Worm (Caenorhabditis elegans) whole organism, L4/young adult: ENCODE measurements around the gene F59G1.8.

Source experiments
- W03F9.2 ChIP-seq: fragments of 150-350 bp; optimal IDR thresholded peaks from 2 replicates; lab custom pipeline; 2014; ENCODE audit warnings: missing biosample characterization, missing genetic modification characterization
- dao-5 ChIP-seq: sonication (generic microtip); optimal IDR thresholded peaks from 2 replicates; lab custom pipeline; 2016; ENCODE audit warnings: missing genotype, missing genetic modification characterization, moderate library complexity, missing compliant biosample characterization
- him-1 ChIP-seq: sonication (generic microtip); optimal IDR thresholded peaks from 2 replicates; lab custom pipeline; 2016; ENCODE audit warnings: missing genotype, missing genetic modification reagents, missing genetic modification characterization, missing compliant biosample characterization

- TF ChIP-seq W03F9.2 (tag; lab: Kevin White, UChicago) (no peak), him-1 (tag; lab: Kevin White, UChicago) (no peak), dao-5 (tag; lab: Kevin White, UChicago) (no peak)
These were observed 4.8 kb upstream of the F59G1.8 start for ce11 chrII:5901407-5902026.
